Worm (Caenorhabditis elegans) whole organism, midembryonic: Measurements from ENCODE around the gene pkg-2.

Source experiments
- cog-1 ChIP-seq: sonication (generic microtip); optimal IDR thresholded peaks from 2 replicates; lab custom pipeline; 2016; ENCODE audit warnings: missing genetic modification characterization, missing compliant biosample characterization
- flt-1 ChIP-seq: fragments of 200-800 bp; sonication (Bioruptor generic); IDR thresholded peaks from 2 replicates; pipeline ENCODE4 v1.3.6; 2022; ENCODE audit warnings: missing genetic modification characterization, missing compliant biosample characterization
- klf-2 ChIP-seq: fragments of 200-800 bp; sonication (Bioruptor generic); conservative IDR thresholded peaks from 2 replicates; pipeline ENCODE4 v1.3.6; 2022; ENCODE audit warnings: missing genetic modification reagents, missing genetic modification characterization, missing compliant biosample characterization
- med-1 ChIP-seq: sonication (generic microtip); optimal IDR thresholded peaks from 2 replicates; lab custom pipeline; 2017; ENCODE audit warnings: missing genetic modification characterization, mild to moderate bottlenecking, missing compliant biosample characterization, antibody characterized with exemption, missing genetic modification reagents; ENCODE audit not compliant: insufficient read depth
- ztf-23 ChIP-seq: fragments of 200-800 bp; sonication (Bioruptor generic); IDR thresholded peaks from 2 replicates; pipeline ENCODE4 v1.3.6; 2022; ENCODE audit warnings: missing genetic modification reagents, missing genetic modification characterization, missing compliant biosample characterization
- ztf-29 ChIP-seq: fragments of 200-800 bp; sonication (Bioruptor generic); IDR thresholded peaks from 2 replicates; pipeline ENCODE4 v1.3.6; 2022; ENCODE audit warnings: missing genetic modification reagents, missing genetic modification characterization, missing compliant biosample characterization

ce11 chrIV:8488043-8488442 is 32.7 kb upstream of the pkg-2 start:
- TF ChIP-seq ztf-23 (GFP tag; lab: Robert Waterston, UW) (no peak), klf-2 (GFP tag; lab: Robert Waterston, UW) (no peak), flt-1 (GFP tag; lab: Robert Waterston, UW) (no peak), med-1 (no peak), cog-1 (no peak), ztf-29 (GFP tag; lab: Robert Waterston, UW) (no peak)
